Fruit fly (Drosophila melanogaster) whole organism, adult: ENCODE data around the gene Nse4.

ENCODE experiments used
- CG1620 ChIP-seq: fragments of 200-800 bp; sonication (Bioruptor generic); optimal IDR thresholded peaks from 2 replicates; lab custom pipeline; 2016; ENCODE audit warnings: missing biosample characterization, missing genetic modification characterization
- Hr96 ChIP-seq: fragments of 200-800 bp; sonication (Bioruptor generic); optimal IDR thresholded peaks from 2 replicates; lab custom pipeline; 2016; ENCODE audit warnings: missing biosample characterization, missing genetic modification characterization
- Mnt ChIP-seq: fragments of 200-800 bp; sonication (Bioruptor generic); optimal IDR thresholded peaks from 2 replicates; lab custom pipeline; 2016; ENCODE audit warnings: missing biosample characterization, mild to moderate bottlenecking, missing genetic modification characterization
- bab1 ChIP-seq: fragments of 200-800 bp; sonication (Bioruptor generic); optimal IDR thresholded peaks from 3 replicates; lab custom pipeline; 2019; ENCODE audit warnings: missing biosample characterization, mild to moderate bottlenecking, missing genetic modification characterization, moderate library complexity
- cnc ChIP-seq, 2 experiments: fragments of >200 bp; optimal IDR thresholded peaks; 2 replicates each; lab custom pipeline; 2017
- kay ChIP-seq: fragments of 200-800 bp; sonication (Bioruptor generic); peaks from one replicate; lab custom pipeline; 2016; ENCODE audit warnings: missing biosample characterization, missing genetic modification characterization, borderline replicate concordance
- pad ChIP-seq: fragments of 200-800 bp; sonication (Bioruptor generic); optimal IDR thresholded peaks from 3 replicates; lab custom pipeline; 2017; ENCODE audit warnings: missing biosample characterization, missing genetic modification characterization, mild to moderate bottlenecking, moderate library complexity, missing genetic modification reagents

DNA sequence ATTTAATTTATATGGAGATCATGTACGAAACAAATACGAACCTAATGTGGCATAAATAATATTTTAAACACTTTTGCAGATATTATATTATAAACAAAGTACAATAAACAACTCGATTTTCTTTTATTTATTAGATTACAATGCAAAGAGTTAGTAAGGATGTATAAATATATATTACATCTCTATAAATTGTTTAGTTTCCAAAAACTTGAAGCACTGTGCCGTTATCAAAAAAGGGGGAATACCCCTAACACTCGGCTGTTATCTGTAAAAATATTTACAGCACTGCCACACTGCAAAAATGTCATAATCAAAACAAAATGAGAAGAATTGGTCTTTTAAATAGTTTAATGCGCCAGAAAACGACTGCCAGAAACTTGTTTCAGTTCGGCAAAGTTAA is 10.7 kb upstream of the Nse4 start, which contains the start of gene CG5188:
- TF ChIP-seq bab1 (GFP tag; lab: Kevin White, UChicago), result peak; percentile 51
- TF ChIP-seq kay (GFP tag; lab: Kevin White, UChicago), result no peak
- TF ChIP-seq CG1620 (GFP tag; lab: Kevin White, UChicago), result no peak
- no peak for TF ChIP-seq cnc (optimal IDR thresholded peaks at IDR 0.05; lab: Kevin White, UChicago)
- TF ChIP-seq Mnt, result peak; percentile 30
- TF ChIP-seq Hr96 (GFP tag; lab: Kevin White, UChicago), result no peak
- TF ChIP-seq pad (GFP tag; lab: Kevin White, UChicago), result no peak
